Worm (Caenorhabditis elegans) whole organism, L2 larva: ENCODE data around the gene deb-1.

Experiments used
- C34F6.9 ChIP-seq: fragments of 150-350 bp; optimal IDR thresholded peaks from 2 replicates; lab custom pipeline; 2014; ENCODE audit warnings: missing biosample characterization, missing genetic modification characterization
- Y55F3AM.14 ChIP-seq: fragments of 200-800 bp; sonication (Bioruptor generic); optimal IDR thresholded peaks from 2 replicates; lab custom pipeline; 2018; ENCODE audit warnings: mild to moderate bottlenecking, missing genetic modification characterization, missing compliant biosample characterization
- ZK546.5 ChIP-seq: sonication (generic microtip); optimal IDR thresholded peaks from 2 replicates; lab custom pipeline; 2017; ENCODE audit warnings: missing biosample characterization, missing genetic modification characterization
- alr-1 ChIP-seq: fragments of 150-350 bp; optimal IDR thresholded peaks from 2 replicates; lab custom pipeline; 2014; ENCODE audit warnings: missing biosample characterization, missing genetic modification characterization
- aly-2 ChIP-seq: fragments of 150-350 bp; optimal IDR thresholded peaks from 2 replicates; lab custom pipeline; 2014; ENCODE audit warnings: missing biosample characterization, missing genetic modification characterization
- ama-1 ChIP-seq: fragments of 150-350 bp; optimal IDR thresholded peaks from 2 replicates; lab custom pipeline; 2018; ENCODE audit warnings: inconsistent platforms
- blmp-1 ChIP-seq: sonication (generic microtip); optimal IDR thresholded peaks from 2 replicates; lab custom pipeline; 2017; ENCODE audit warnings: missing genetic modification characterization, mild to moderate bottlenecking, missing compliant biosample characterization, antibody characterized with exemption, moderate library complexity; ENCODE audit not compliant: insufficient read depth
- ceh-16 ChIP-seq: fragments of 150-350 bp; optimal IDR thresholded peaks from 2 replicates; lab custom pipeline; 2014; ENCODE audit warnings: missing biosample characterization, missing genetic modification characterization
- crh-2 ChIP-seq: sonication (generic microtip); optimal IDR thresholded peaks from 2 replicates; lab custom pipeline; 2017; ENCODE audit warnings: missing biosample characterization, missing genetic modification characterization
- dmd-4 ChIP-seq: sonication (generic microtip); optimal IDR thresholded peaks from 2 replicates; lab custom pipeline; 2017; ENCODE audit warnings: missing biosample characterization, missing genetic modification characterization
- egl-27 ChIP-seq: sonication (generic microtip); optimal IDR thresholded peaks from 3 replicates; lab custom pipeline; 2017; ENCODE audit warnings: missing biosample characterization, missing genetic modification reagents, missing genetic modification characterization
- elt-1 ChIP-seq: fragments of 150-350 bp; optimal IDR thresholded peaks from 2 replicates; lab custom pipeline; 2014; ENCODE audit warnings: missing biosample characterization, missing genetic modification characterization
- elt-3 ChIP-seq: sonication (generic microtip); optimal IDR thresholded peaks from 2 replicates; lab custom pipeline; 2017; ENCODE audit warnings: missing biosample characterization, missing genetic modification characterization
- fos-1 ChIP-seq: fragments of 150-350 bp; optimal IDR thresholded peaks from 2 replicates; lab custom pipeline; 2014; ENCODE audit warnings: missing biosample characterization, missing genetic modification characterization
- lin-11 ChIP-seq: fragments of 150-350 bp; sonication (generic microtip); optimal IDR thresholded peaks from 2 replicates; lab custom pipeline; 2014; ENCODE audit warnings: missing biosample characterization, missing genetic modification characterization, inconsistent platforms, mixed read lengths
- lin-13 ChIP-seq: fragments of 150-350 bp; optimal IDR thresholded peaks from 2 replicates; lab custom pipeline; 2014; ENCODE audit warnings: missing biosample characterization, missing genetic modification reagents, missing genetic modification characterization
- lsy-2 ChIP-seq, 2 experiments: fragments of 150-350 bp in 1 of 2; sonication (generic microtip) in 1 of 2; optimal IDR thresholded peaks; 2 replicates each; lab custom pipeline; 2014 to 2017; ENCODE audit warnings: missing biosample characterization in 2 of 2, missing genetic modification characterization in 2 of 2
- mab-5 ChIP-seq: fragments of 150-350 bp; optimal IDR thresholded peaks from 2 replicates; lab custom pipeline; 2014; ENCODE audit warnings: missing biosample characterization, missing genetic modification characterization
- mbf-1 ChIP-seq: sonication (generic microtip); optimal IDR thresholded peaks from 2 replicates; lab custom pipeline; 2017; ENCODE audit warnings: missing biosample characterization, missing genetic modification characterization
- mdl-1 ChIP-seq, 2 experiments: fragments of 150-350 bp in 1 of 2; sonication (generic microtip) in 1 of 2; optimal IDR thresholded peaks; 2 replicates each; lab custom pipeline; 2017; ENCODE audit warnings: missing biosample characterization in 2 of 2, missing genetic modification characterization in 2 of 2
- nhr-10 ChIP-seq: sonication (generic microtip); optimal IDR thresholded peaks from 2 replicates; lab custom pipeline; 2017; ENCODE audit warnings: missing biosample characterization, missing genetic modification characterization
- nhr-11 ChIP-seq: fragments of 150-350 bp; optimal IDR thresholded peaks from 2 replicates; lab custom pipeline; 2014; ENCODE audit warnings: missing biosample characterization, missing genetic modification characterization
- nhr-12 ChIP-seq: fragments of 150-350 bp; optimal IDR thresholded peaks from 2 replicates; lab custom pipeline; 2014; ENCODE audit warnings: missing biosample characterization, missing genetic modification characterization
- nhr-129 ChIP-seq: fragments of 150-350 bp; optimal IDR thresholded peaks from 2 replicates; lab custom pipeline; 2014; ENCODE audit warnings: missing biosample characterization, missing genetic modification characterization
- nhr-21 ChIP-seq: fragments of 150-350 bp; optimal IDR thresholded peaks from 2 replicates; lab custom pipeline; 2014; ENCODE audit warnings: missing biosample characterization, missing genetic modification characterization
- nhr-23 ChIP-seq: fragments of 150-350 bp; optimal IDR thresholded peaks from 2 replicates; lab custom pipeline; 2014; ENCODE audit warnings: missing biosample characterization, missing genetic modification reagents, missing genetic modification characterization
- nhr-237 ChIP-seq: fragments of 150-350 bp; optimal IDR thresholded peaks from 2 replicates; lab custom pipeline; 2014; ENCODE audit warnings: missing biosample characterization, missing genetic modification characterization
- nhr-25 ChIP-seq: fragments of 150-350 bp; sonication (generic microtip); optimal IDR thresholded peaks from 3 replicates; lab custom pipeline; 2014; ENCODE audit warnings: missing biosample characterization, missing genetic modification characterization
- nhr-6 ChIP-seq: fragments of 150-350 bp; optimal IDR thresholded peaks from 2 replicates; lab custom pipeline; 2014; ENCODE audit warnings: missing biosample characterization, missing genetic modification characterization
- peb-1 ChIP-seq: fragments of 150-350 bp; optimal IDR thresholded peaks from 2 replicates; lab custom pipeline; 2014; ENCODE audit warnings: missing biosample characterization, missing genetic modification characterization
- sem-4 ChIP-seq: fragments of 150-350 bp; optimal IDR thresholded peaks from 2 replicates; lab custom pipeline; 2014; ENCODE audit warnings: missing biosample characterization, missing genetic modification reagents, missing genetic modification characterization
- skn-1 ChIP-seq: sonication (generic microtip); optimal IDR thresholded peaks from 2 replicates; lab custom pipeline; 2017; ENCODE audit warnings: missing biosample characterization, missing genetic modification characterization
- sma-3 ChIP-seq: sonication (generic microtip); optimal IDR thresholded peaks from 2 replicates; lab custom pipeline; 2016; ENCODE audit warnings: missing genetic modification reagents, missing genetic modification characterization, missing compliant biosample characterization
- sma-9 ChIP-seq, 2 experiments: fragments of 150-350 bp in 1 of 2; sonication (generic microtip) in 1 of 2; optimal IDR thresholded peaks; 2 replicates each; lab custom pipeline; 2014 to 2016; ENCODE audit warnings: missing genetic modification characterization in 2 of 2, mild to moderate bottlenecking in 1 of 2, missing biosample characterization in 1 of 2, missing compliant biosample characterization in 1 of 2, missing genetic modification reagents in 1 of 2, moderate library complexity in 1 of 2
- snpc-4 ChIP-seq: fragments of 150-350 bp; optimal IDR thresholded peaks from 2 replicates; lab custom pipeline; 2014; ENCODE audit warnings: missing biosample characterization, missing genetic modification characterization
- unc-39 ChIP-seq: fragments of 150-350 bp; optimal IDR thresholded peaks from 2 replicates; lab custom pipeline; 2014; ENCODE audit warnings: missing biosample characterization, missing genetic modification characterization
- unc-55 ChIP-seq: fragments of 150-350 bp; sonication (generic microtip); optimal IDR thresholded peaks from 3 replicates; lab custom pipeline; 2014; ENCODE audit warnings: missing biosample characterization, missing genetic modification reagents, missing genetic modification characterization
- unc-62 ChIP-seq: fragments of 150-350 bp; optimal IDR thresholded peaks from 2 replicates; lab custom pipeline; 2014; ENCODE audit warnings: missing biosample characterization, missing genetic modification reagents, missing genetic modification characterization
- ztf-11 ChIP-seq: sonication (generic microtip); optimal IDR thresholded peaks from 2 replicates; lab custom pipeline; 2017; ENCODE audit warnings: missing biosample characterization, missing genetic modification characterization
- ztf-4 ChIP-seq: fragments of 150-350 bp; optimal IDR thresholded peaks from 2 replicates; lab custom pipeline; 2014; ENCODE audit warnings: missing biosample characterization, missing genetic modification characterization

The deb-1 gene

ce11 chrIV:7065022-7065421, 29.0 kb downstream of the deb-1 start, which contains the start of gene Y43B11AL.1:
TSS of gene Y43B11AL.1 (plus strand) at chrIV:7065322.
- TF ChIP-seq blmp-1 (no peak), ZK546.5 (no peak), snpc-4 (tag; lab: Kevin White, UChicago) (no peak), unc-62 (GFP tag; lab: Kevin White, UChicago) (no peak), ztf-11 (no peak), alr-1 (tag; lab: Kevin White, UChicago) (no peak), crh-2 (tag; lab: Kevin White, UChicago) (no peak), dmd-4 (tag; lab: Kevin White, UChicago) (no peak), nhr-25 (tag; lab: Kevin White, UChicago) (no peak)
- TF ChIP-seq, all 48 proteins: peak for 0

ce11 chrIV:7062697-7063096, 31.4 kb downstream of the deb-1 start:
- no peak for TF ChIP-seq crh-2 (tag; lab: Kevin White, UChicago)
- TF ChIP-seq snpc-4 (tag; lab: Kevin White, UChicago) = no peak
- no peak for TF ChIP-seq nhr-21 (tag; lab: Kevin White, UChicago)
- TF ChIP-seq ztf-11 = no peak

- TF ChIP-seq ceh-16 (tag; lab: Kevin White, UChicago) (no peak), nhr-11 (tag; lab: Kevin White, UChicago) (no peak), mbf-1 (tag; lab: Kevin White, UChicago) (no peak), nhr-12 (tag; lab: Kevin White, UChicago) (no peak), peb-1 (tag; lab: Kevin White, UChicago) (no peak), egl-27 (no peak), mdl-1 (tag; optimal IDR thresholded peaks at IDR 0.05; lab: Kevin White, UChicago) (no peak), nhr-237 (no peak), unc-55 (GFP tag; lab: Kevin White, UChicago) (no peak), blmp-1 (no peak), ama-1 (no peak), elt-3 (tag; lab: Kevin White, UChicago) (no peak), lin-11 (no peak), C34F6.9 (tag; lab: Kevin White, UChicago) (no peak)
- TF ChIP-seq, all 48 proteins: peak for 0
Measured at ce11 chrIV:7057677-7058076, 36.4 kb downstream of the deb-1 start, which contains the start of gene srx-50. TSS of gene srx-50 (plus strand) at chrIV:7057977.

- TF ChIP-seq mdl-1 (tag; optimal IDR thresholded peaks at IDR 0.05; lab: Kevin White, UChicago) (no peak), nhr-11 (tag; lab: Kevin White, UChicago) (no peak), nhr-25 (tag; lab: Kevin White, UChicago) (no peak), skn-1 (no peak), lsy-2 (tag; optimal IDR thresholded peaks at IDR 0.05; lab: Kevin White, UChicago) (no peak), dmd-4 (tag; lab: Kevin White, UChicago) (no peak), sem-4 (tag; lab: Kevin White, UChicago) (no peak), egl-27 (no peak), unc-55 (GFP tag; lab: Kevin White, UChicago) (no peak), snpc-4 (tag; lab: Kevin White, UChicago) (no peak), mbf-1 (tag; lab: Kevin White, UChicago) (no peak), alr-1 (tag; lab: Kevin White, UChicago) (no peak), elt-1 (no peak), ztf-4 (no peak)
Measured at ce11 chrIV:7052135-7052534, 41.9 kb downstream of the deb-1 start.

- TF ChIP-seq unc-62 (GFP tag; lab: Kevin White, UChicago) (no peak), nhr-129 (no peak), ztf-4 (no peak), ama-1 (peak; percentile 79), nhr-25 (tag; lab: Kevin White, UChicago) (no peak), mbf-1 (tag; lab: Kevin White, UChicago) (no peak), mab-5 (no peak), Y55F3AM.14 (GFP tag; lab: Kevin White, UChicago) (no peak)
- TF ChIP-seq, all 48 proteins: peak for 1
Measured at ce11 chrIV:7051515-7051914, 42.6 kb downstream of the deb-1 start.

ce11 chrIV:7049672-7050206, 44.3 kb downstream of the deb-1 start, which contains the start of gene nhr-105:
TSS of gene nhr-105 (plus strand) at chrIV:7050156.
- TF ChIP-seq lin-11 (no peak), nhr-6 (tag; lab: Kevin White, UChicago) (no peak), egl-27 (peak; percentile 65), C34F6.9 (tag; lab: Kevin White, UChicago) (no peak), mbf-1 (tag; lab: Kevin White, UChicago) (no peak), dmd-4 (tag; lab: Kevin White, UChicago) (no peak), elt-3 (tag; lab: Kevin White, UChicago) (no peak), sma-3 (peak; percentile 76), blmp-1 (peak; percentile 85), nhr-23 (no peak), nhr-21 (tag; lab: Kevin White, UChicago) (peak; percentile 72), lin-13 (GFP tag; lab: Kevin White, UChicago) (peak; percentile 45), ama-1 (no peak), mab-5 (no peak), nhr-12 (tag; lab: Kevin White, UChicago) (no peak), sma-9 (GFP tag; optimal IDR thresholded peaks at IDR 0.05; lab: Kevin White, UChicago) (peak; percentile 32), sma-9 (tag; optimal IDR thresholded peaks at IDR 0.05; lab: Kevin White, UChicago) (peak; percentile 3), unc-39 (tag; lab: Kevin White, UChicago) (no peak), fos-1 (tag; lab: Kevin White, UChicago) (peak; percentile 65), aly-2 (tag; lab: Kevin White, UChicago) (no peak), elt-1 (no peak), ztf-11 (no peak), peb-1 (tag; lab: Kevin White, UChicago) (no peak), nhr-10 (no peak)
